Fruit fly (Drosophila melanogaster) whole organism, embryonic: Measurements from ENCODE around the gene CG9514.
A peak's percentile ranks its signal among the peaks of the same experiment; 100 is the strongest.

Source experiments
- Aef1 ChIP-seq: fragments of 200-800 bp; sonication (Bioruptor generic); IDR thresholded peaks from 3 replicates; pipeline ENCODE4 v1.3.6; 2022; ENCODE audit warnings: missing biosample characterization, missing genetic modification characterization
- CG10209 ChIP-seq: fragments of 200-800 bp; sonication (Bioruptor generic); optimal IDR thresholded peaks from 3 replicates; lab custom pipeline; 2017; ENCODE audit warnings: missing biosample characterization, mild to moderate bottlenecking, missing genetic modification characterization, missing genetic modification reagents
- CG10543 ChIP-seq: fragments of 200-800 bp; sonication (Bioruptor generic); optimal IDR thresholded peaks from 3 replicates; lab custom pipeline; 2017; ENCODE audit warnings: missing biosample characterization, mild to moderate bottlenecking, missing genetic modification characterization, moderate library complexity
- CG10959 ChIP-seq: fragments of 200-800 bp; sonication (Bioruptor generic); IDR thresholded peaks from 2 replicates; pipeline ENCODE4 v1.3.6; 2022; ENCODE audit warnings: missing biosample characterization, missing genetic modification characterization
- CG11093 ChIP-seq: fragments of 200-800 bp; sonication (Bioruptor generic); IDR thresholded peaks from 3 replicates; pipeline ENCODE4 v1.3.6; 2022; ENCODE audit warnings: missing biosample characterization, missing genetic modification characterization
- CG11695 ChIP-seq: fragments of 200-800 bp; sonication (Bioruptor generic); IDR thresholded peaks from 3 replicates; pipeline ENCODE4 v1.3.6; 2022; ENCODE audit warnings: missing biosample characterization, missing genetic modification characterization
- CG11723 ChIP-seq: fragments of 200-800 bp; sonication (Bioruptor generic); optimal IDR thresholded peaks from 2 replicates; lab custom pipeline; 2017; ENCODE audit warnings: missing biosample characterization, mild to moderate bottlenecking, missing genetic modification characterization
- CG12155 ChIP-seq: fragments of 200-800 bp; sonication (Bioruptor generic); optimal IDR thresholded peaks from 3 replicates; lab custom pipeline; 2016; ENCODE audit warnings: missing biosample characterization, missing genetic modification characterization
- CG12391 ChIP-seq: fragments of 200-800 bp; sonication (Bioruptor generic); optimal IDR thresholded peaks from 3 replicates; lab custom pipeline; 2018; ENCODE audit warnings: missing biosample characterization, mild to moderate bottlenecking, missing genetic modification characterization, moderate library complexity
- CG12744 ChIP-seq: fragments of 200-800 bp; sonication (Bioruptor generic); optimal IDR thresholded peaks from 2 replicates; lab custom pipeline; 2016; ENCODE audit warnings: missing biosample characterization, missing genetic modification characterization
- CG13424 ChIP-seq: fragments of 200-800 bp; sonication (Bioruptor generic); optimal IDR thresholded peaks from 2 replicates; lab custom pipeline; 2019; ENCODE audit warnings: missing biosample characterization, mild to moderate bottlenecking, missing genetic modification characterization, moderate library complexity
- CG14014 ChIP-seq: fragments of 200-800 bp; sonication (Bioruptor generic); IDR thresholded peaks from 2 replicates; pipeline ENCODE4 v1.3.6; 2022; ENCODE audit warnings: missing biosample characterization, missing genetic modification characterization
- CG14965 ChIP-seq: fragments of 200-800 bp; sonication (Bioruptor generic); optimal IDR thresholded peaks from 2 replicates; lab custom pipeline; 2016; ENCODE audit warnings: missing biosample characterization, missing genetic modification characterization, borderline replicate concordance
- CG15514 ChIP-seq: fragments of 200-800 bp; sonication (Bioruptor generic); optimal IDR thresholded peaks from 3 replicates; lab custom pipeline; 2017; ENCODE audit warnings: missing biosample characterization, missing genetic modification characterization, mild to moderate bottlenecking, moderate library complexity, missing genetic modification reagents
- CG15696 ChIP-seq: fragments of 200-800 bp; sonication (Bioruptor generic); optimal IDR thresholded peaks from 2 replicates; lab custom pipeline; 2019; ENCODE audit warnings: missing biosample characterization, mild to moderate bottlenecking, missing genetic modification characterization, moderate library complexity
- CG30403 ChIP-seq: fragments of 200-800 bp; sonication (Bioruptor generic); optimal IDR thresholded peaks from 3 replicates; lab custom pipeline; 2016; ENCODE audit warnings: missing biosample characterization, missing genetic modification characterization
- CG32772 ChIP-seq: fragments of 200-800 bp; sonication (Bioruptor generic); IDR thresholded peaks from 2 replicates; pipeline ENCODE4 v1.3.6; 2022; ENCODE audit warnings: missing biosample characterization, missing genetic modification characterization
- CG6175 ChIP-seq: fragments of 200-800 bp; sonication (Bioruptor generic); IDR thresholded peaks from 3 replicates; pipeline ENCODE4 v1.3.6; 2022; ENCODE audit warnings: missing biosample characterization, missing genetic modification characterization
- CG7786 ChIP-seq: fragments of 200-800 bp; sonication (Bioruptor generic); optimal IDR thresholded peaks from 2 replicates; lab custom pipeline; 2016; ENCODE audit warnings: missing biosample characterization, missing genetic modification characterization
- CG7839 ChIP-seq: fragments of 200-800 bp; sonication (Bioruptor generic); optimal IDR thresholded peaks from 3 replicates; lab custom pipeline; 2018; ENCODE audit warnings: missing biosample characterization, mild to moderate bottlenecking, missing genetic modification characterization, moderate library complexity
- CG8359 ChIP-seq: fragments of 200-800 bp; sonication (Bioruptor generic); optimal IDR thresholded peaks from 2 replicates; lab custom pipeline; 2017; ENCODE audit warnings: missing biosample characterization, mild to moderate bottlenecking, missing genetic modification characterization, borderline replicate concordance
- Drgx ChIP-seq: fragments of 200-800 bp; sonication (Bioruptor generic); IDR thresholded peaks from 2 replicates; pipeline ENCODE4 v1.3.6; 2022; ENCODE audit warnings: missing biosample characterization, missing genetic modification characterization
- Ets65A ChIP-seq: fragments of 200-800 bp; sonication (Bioruptor generic); peaks from one replicate; lab custom pipeline; 2016; ENCODE audit warnings: missing biosample characterization, missing genetic modification characterization
- Fer2 ChIP-seq: fragments of 200-800 bp; sonication (Bioruptor generic); optimal IDR thresholded peaks from 2 replicates; lab custom pipeline; 2018; ENCODE audit warnings: missing biosample characterization, mild to moderate bottlenecking, missing genetic modification characterization, moderate library complexity
- H2.0 ChIP-seq: fragments of 200-800 bp; sonication (Bioruptor generic); IDR thresholded peaks from 2 replicates; pipeline ENCODE4 v1.3.6; 2022; ENCODE audit warnings: missing biosample characterization, missing genetic modification characterization
- Nf-YA ChIP-seq: fragments of 200-800 bp; sonication (Bioruptor generic); IDR thresholded peaks from 2 replicates; pipeline ENCODE4 v1.3.6; 2022; ENCODE audit warnings: missing biosample characterization, missing genetic modification characterization
- Trl ChIP-seq, 3 experiments: fragments of >200 bp in 2 of 3; fragments of 200-800 bp in 1 of 3; sonication (Bioruptor generic) in 1 of 3; optimal IDR thresholded peaks; 2 replicates in 1 of 3; 3 replicates in 2 of 3; lab custom pipeline; 2016 to 2017; ENCODE audit warnings: missing biosample characterization in 1 of 3, missing genetic modification characterization in 1 of 3
- Xrp1 ChIP-seq: fragments of 200-800 bp; sonication (Bioruptor generic); IDR thresholded peaks from 2 replicates; pipeline ENCODE4 v1.3.6; 2022; ENCODE audit warnings: missing biosample characterization, missing genetic modification characterization
- amos ChIP-seq: fragments of 200-800 bp; sonication (Bioruptor generic); IDR thresholded peaks from 2 replicates; pipeline ENCODE4 v1.3.6; 2022; ENCODE audit warnings: missing biosample characterization, missing genetic modification characterization; ENCODE audit not compliant: partially characterized antibody
- br ChIP-seq: fragments of >200 bp; optimal IDR thresholded peaks from 2 replicates; lab custom pipeline; 2017
- crol ChIP-seq: fragments of 200-800 bp; sonication (Bioruptor generic); IDR thresholded peaks from 2 replicates; pipeline ENCODE4 v1.3.6; 2022; ENCODE audit warnings: missing biosample characterization, missing genetic modification characterization
- dysf ChIP-seq: fragments of 200-800 bp; sonication (Bioruptor generic); IDR thresholded peaks from 3 replicates; pipeline ENCODE4 v1.3.6; 2022; ENCODE audit warnings: missing biosample characterization, missing genetic modification characterization
- ems ChIP-seq: fragments of 200-800 bp; sonication (Bioruptor generic); optimal IDR thresholded peaks from 3 replicates; lab custom pipeline; 2016; ENCODE audit warnings: missing biosample characterization, missing genetic modification characterization
- gem ChIP-seq: fragments of 200-800 bp; sonication (Bioruptor generic); optimal IDR thresholded peaks from 2 replicates; lab custom pipeline; 2019; ENCODE audit warnings: missing biosample characterization, mild to moderate bottlenecking, missing genetic modification characterization, moderate library complexity
- ind ChIP-seq: fragments of 200-800 bp; sonication (Bioruptor generic); optimal IDR thresholded peaks from 3 replicates; lab custom pipeline; 2016; ENCODE audit warnings: missing biosample characterization, missing genetic modification characterization
- jumu ChIP-seq: fragments of 200-800 bp; sonication (Bioruptor generic); optimal IDR thresholded peaks from 3 replicates; lab custom pipeline; 2016; ENCODE audit warnings: missing biosample characterization, missing genetic modification characterization
- lab ChIP-seq: fragments of 200-800 bp; sonication (Bioruptor generic); optimal IDR thresholded peaks from 3 replicates; lab custom pipeline; 2017; ENCODE audit warnings: missing biosample characterization, missing genetic modification characterization, mild to moderate bottlenecking, moderate library complexity, missing genetic modification reagents
- lov ChIP-seq, 2 experiments: fragments of 200-800 bp in 1 of 2; fragments of >200 bp in 1 of 2; sonication (Bioruptor generic) in 1 of 2; IDR thresholded peaks in 1 of 2; optimal IDR thresholded peaks in 1 of 2; 2 replicates in 1 of 2; 3 replicates in 1 of 2; pipeline versions ENCODE4 v1.3.6 to Lab custom; 2017 to 2022; ENCODE audit warnings: missing biosample characterization in 1 of 2, missing genetic modification characterization in 1 of 2
- onecut ChIP-seq: fragments of 200-800 bp; sonication (Bioruptor generic); IDR thresholded peaks from 2 replicates; pipeline ENCODE4 v1.3.6; 2022; ENCODE audit warnings: missing biosample characterization, missing genetic modification characterization
- p53 ChIP-seq: fragments of 200-800 bp; sonication (Bioruptor generic); optimal IDR thresholded peaks from 2 replicates; lab custom pipeline; 2016; ENCODE audit warnings: missing biosample characterization, missing genetic modification characterization
- pan ChIP-seq, 4 experiments: fragments of >200 bp in 3 of 4; fragments of 200-800 bp in 1 of 4; sonication (Bioruptor generic) in 1 of 4; optimal IDR thresholded peaks in 3 of 4; IDR thresholded peaks in 1 of 4; 2 replicates each; pipeline versions ENCODE4 v1.3.6 to Lab custom; 2017 to 2022; ENCODE audit warnings: missing biosample characterization in 2 of 4, missing genetic modification characterization in 2 of 4, mixed read lengths in 1 of 4
- repo ChIP-seq: fragments of 200-800 bp; sonication (Bioruptor generic); optimal IDR thresholded peaks from 2 replicates; lab custom pipeline; 2016; ENCODE audit warnings: missing biosample characterization, missing genetic modification characterization
- scrt ChIP-seq: fragments of 200-800 bp; sonication (Bioruptor generic); optimal IDR thresholded peaks from 2 replicates; lab custom pipeline; 2018; ENCODE audit warnings: missing biosample characterization, mild to moderate bottlenecking, missing genetic modification characterization, moderate library complexity
- shn ChIP-seq: fragments of 200-800 bp; sonication (Bioruptor generic); optimal IDR thresholded peaks from 3 replicates; lab custom pipeline; 2016; ENCODE audit warnings: missing biosample characterization, missing genetic modification characterization
- stc ChIP-seq: fragments of 200-800 bp; sonication (Bioruptor generic); IDR thresholded peaks from 2 replicates; pipeline ENCODE4 v1.3.6; 2022; ENCODE audit warnings: missing biosample characterization, missing genetic modification characterization
- tgo ChIP-seq: fragments of 200-800 bp; sonication (Bioruptor generic); IDR thresholded peaks from 3 replicates; pipeline ENCODE4 v1.3.6; 2022; ENCODE audit warnings: missing biosample characterization, missing genetic modification characterization
- toy ChIP-seq: fragments of 200-800 bp; sonication (Bioruptor generic); IDR thresholded peaks from 2 replicates; pipeline ENCODE4 v1.3.6; 2022; ENCODE audit warnings: missing biosample characterization, missing genetic modification characterization
- zfh2 ChIP-seq: fragments of 200-800 bp; sonication (Bioruptor generic); optimal IDR thresholded peaks from 2 replicates; lab custom pipeline; 2016; ENCODE audit warnings: missing biosample characterization, missing genetic modification characterization

Gene CG9514

DNA sequence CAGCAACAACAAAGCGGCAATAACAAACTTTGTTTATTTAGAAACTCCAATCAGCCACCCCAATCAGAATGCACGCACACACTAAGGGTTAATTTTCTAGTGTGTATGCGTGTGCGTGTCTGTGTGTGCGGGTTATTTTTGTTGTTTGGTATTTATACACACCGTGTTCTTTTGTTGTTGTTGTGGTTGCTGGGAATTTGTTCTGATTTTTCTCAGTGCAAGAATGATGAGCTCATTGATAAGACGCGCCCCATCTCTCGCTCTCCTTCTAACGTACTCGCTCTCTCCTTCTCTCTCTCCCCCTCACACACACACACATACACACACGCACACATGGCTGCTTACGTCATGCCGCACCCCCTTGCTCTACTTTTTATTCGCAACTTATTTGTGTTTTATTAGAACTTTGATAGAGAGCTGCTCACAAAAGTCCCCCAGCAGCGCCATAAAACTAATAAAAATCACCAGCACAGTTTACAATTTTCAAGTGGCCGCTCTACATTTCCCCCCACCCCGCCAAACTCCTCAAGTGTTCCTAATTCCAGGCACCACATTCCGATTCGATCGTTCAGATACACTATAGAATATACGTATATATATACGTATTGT lies 56.8 kb downstream of the CG9514 start (continued):
- TF ChIP-seq pan (optimal IDR thresholded peaks at IDR 0.05; lab: Kevin White, UChicago) = no peak
- TF ChIP-seq pan (GFP tag; optimal IDR thresholded peaks at IDR 0.05 in 1 of 2, IDR thresholded peaks at IDR 0.05 in 1 of 2) = peak in 1 of 2 experiments; percentile 68
- TF ChIP-seq CG12391 (tag; lab: Kevin White, UChicago) = peak; percentile 7
- no peak for TF ChIP-seq br (lab: Kevin White, UChicago)
- peak; percentile 52 for TF ChIP-seq gem (tag; lab: Kevin White, UChicago)
- 0 out of 2 replicates have a peak, but pooled peaks have one; percentile 34 for TF ChIP-seq CG32772 (GFP tag; lab: Robert Waterston, UW)
- TF ChIP-seq repo (GFP tag; lab: Kevin White, UChicago) = no peak
- peak; percentile 70 for TF ChIP-seq dysf
- no peak for TF ChIP-seq CG15696 (tag; lab: Kevin White, UChicago)
- 0 out of 2 replicates have a peak, but pooled peaks have one; percentile 30 for TF ChIP-seq stc (GFP tag; lab: Robert Waterston, UW)
- peak; percentile 24 for TF ChIP-seq scrt (GFP tag; lab: Kevin White, UChicago)
- no peak for TF ChIP-seq CG15514 (GFP tag; lab: Kevin White, UChicago)
- TF ChIP-seq Xrp1 (GFP tag; lab: Robert Waterston, UW) = peak; percentile 39; the same call in 1 of the 2 replicates
- TF ChIP-seq CG12155 (GFP tag; lab: Kevin White, UChicago) = peak; percentile 33
- peak; percentile 47; the same call in 1 of the 2 replicates for TF ChIP-seq CG14014 (GFP tag; lab: Robert Waterston, UW)
- peak; percentile 24 for TF ChIP-seq ems (GFP tag; lab: Kevin White, UChicago)
- peak; percentile 52; the same call in 1 of the 3 replicates for TF ChIP-seq CG11695
- TF ChIP-seq Aef1 = peak; percentile 71
- 0 out of 2 replicates have a peak, but pooled peaks have one; percentile 7 for TF ChIP-seq Nf-YA (GFP tag; lab: Robert Waterston, UW)
- peak; percentile 29; the same call in 1 of the 2 replicates for TF ChIP-seq H2.0 (GFP tag; lab: Robert Waterston, UW)
- TF ChIP-seq Trl (optimal IDR thresholded peaks at IDR 0.05; lab: Kevin White, UChicago) = peak in 1 of 2 experiments; percentile 83
- peak; percentile 65 for TF ChIP-seq Trl (GFP tag; optimal IDR thresholded peaks at IDR 0.05; lab: Kevin White, UChicago)
- no peak for TF ChIP-seq lov (optimal IDR thresholded peaks at IDR 0.05; lab: Kevin White, UChicago)
- TF ChIP-seq lov (GFP tag; IDR thresholded peaks at IDR 0.05; lab: Robert Waterston, UW) = 0 out of 3 replicates have a peak, but pooled peaks have one; percentile 22
- TF ChIP-seq CG6175 (GFP tag; lab: Robert Waterston, UW) = 0 out of 3 replicates have a peak, but pooled peaks have one; percentile 22
- peak; percentile 89 for TF ChIP-seq CG10959 (GFP tag; lab: Robert Waterston, UW)
- TF ChIP-seq CG7786 (GFP tag; lab: Kevin White, UChicago) = peak; percentile 63
- TF ChIP-seq CG11093 (GFP tag; lab: Robert Waterston, UW) = no peak
- TF ChIP-seq ind (GFP tag; lab: Kevin White, UChicago) = peak; percentile 26
- TF ChIP-seq toy = 0 out of 2 replicates have a peak, but pooled peaks have one; percentile 26
- TF ChIP-seq shn (GFP tag; lab: Kevin White, UChicago) = peak; percentile 60
- no peak for TF ChIP-seq CG11723 (GFP tag; lab: Kevin White, UChicago)
- peak; percentile 76 for TF ChIP-seq Ets65A (GFP tag; lab: Kevin White, UChicago)
- peak; percentile 33 for TF ChIP-seq CG10209
- peak; percentile 23 for TF ChIP-seq CG30403 (GFP tag; lab: Kevin White, UChicago)
- no peak for TF ChIP-seq CG14965 (GFP tag; lab: Kevin White, UChicago)
- TF ChIP-seq Fer2 (tag; lab: Kevin White, UChicago) = no peak
- peak; percentile 28; the same call in 2 of the 3 replicates for TF ChIP-seq tgo
- TF ChIP-seq CG8359 (GFP tag; lab: Kevin White, UChicago) = peak; percentile 34
- TF ChIP-seq jumu (GFP tag; lab: Kevin White, UChicago) = peak; percentile 28
- peak; percentile 53 for TF ChIP-seq Drgx (GFP tag; lab: Robert Waterston, UW)
- peak; percentile 29 for TF ChIP-seq p53 (GFP tag; lab: Kevin White, UChicago)
- TF ChIP-seq CG12744 (GFP tag; lab: Kevin White, UChicago) = peak; percentile 29
- TF ChIP-seq amos = no peak; the same call in 1 of the 2 replicates
- peak; percentile 71 for TF ChIP-seq lab (GFP tag; lab: Kevin White, UChicago)
- TF ChIP-seq CG13424 (tag; lab: Kevin White, UChicago) = peak; percentile 22
- peak; percentile 89 for TF ChIP-seq crol (GFP tag; lab: Robert Waterston, UW)
- peak; percentile 38 for TF ChIP-seq CG7839 (tag; lab: Kevin White, UChicago)
- peak; percentile 66 for TF ChIP-seq CG10543 (GFP tag; lab: Kevin White, UChicago)
- 0 out of 2 replicates have a peak, but pooled peaks have one; percentile 3 for TF ChIP-seq onecut
- peak; percentile 70 for TF ChIP-seq zfh2
